Fruit fly (Drosophila melanogaster): ENCODE data around the gene sloth2.
A peak's percentile ranks its signal among the peaks of the same experiment; 100 is the strongest.

sloth2 gene

dm6 chrX:6998492-6998852 is 12.7 kb upstream of the sloth2 start, which contains the start of gene Inx2 (continued):
- TF ChIP-seq CG6254 (GFP tag; optimal IDR thresholded peaks at IDR 0.05) (peak; percentile 23), Mrtf (GFP tag; IDR thresholded peaks at IDR 0.05) (no peak), tup (GFP tag; optimal IDR thresholded peaks at IDR 0.05) (no peak), CG11093 (GFP tag; IDR thresholded peaks at IDR 0.05) (no peak), slou (GFP tag; optimal IDR thresholded peaks at IDR 0.05) (no peak), Xbp1 (GFP tag; optimal IDR thresholded peaks at IDR 0.05) (no peak), CG15011 (GFP tag; optimal IDR thresholded peaks at IDR 0.05) (no peak), CG10321 (GFP tag; IDR thresholded peaks at IDR 0.05) (no peak), Awh (GFP tag; IDR thresholded peaks at IDR 0.05) (no peak), CG12104 (GFP tag; optimal IDR thresholded peaks at IDR 0.05) (no peak), CG12071 (GFP tag; optimal IDR thresholded peaks at IDR 0.05) (peak; percentile 31), ems (GFP tag; optimal IDR thresholded peaks at IDR 0.05) (no peak), CG6791 (GFP tag; IDR thresholded peaks at IDR 0.05; ENCODE audit: partially characterized antibody) (no peak; the same call in 2 of the 3 replicates), sens (GFP tag) (peak; percentile 58), CG3281 (GFP tag; optimal IDR thresholded peaks at IDR 0.05) (peak; percentile 38), CG18476 (GFP tag; optimal IDR thresholded peaks at IDR 0.05) (no peak), aop (GFP tag; IDR thresholded peaks at IDR 0.05) (no peak), pum (GFP tag; optimal IDR thresholded peaks at IDR 0.05) (no peak), NC2α (GFP tag; optimal IDR thresholded peaks at IDR 0.05) (peak; percentile 1), CG9817 (tag; optimal IDR thresholded peaks at IDR 0.05) (no peak), grau (tag; optimal IDR thresholded peaks at IDR 0.05) (peak; percentile 17), CG33213 (GFP tag; optimal IDR thresholded peaks at IDR 0.05) (no peak), ftz-f1 (GFP tag; optimal IDR thresholded peaks at IDR 0.05) (peak; percentile 61), CG31365 (tag; optimal IDR thresholded peaks at IDR 0.05) (peak; percentile 34), CG14710 (tag; optimal IDR thresholded peaks at IDR 0.05) (no peak), Hand (GFP tag; optimal IDR thresholded peaks at IDR 0.05) (no peak), bsh (GFP tag; optimal IDR thresholded peaks at IDR 0.05) (peak in 1 of 2 experiments; percentile 21), Dfd (GFP tag; optimal IDR thresholded peaks at IDR 0.05) (no peak), kni (GFP tag; optimal IDR thresholded peaks at IDR 0.05) (peak; percentile 65), CG30403 (GFP tag; optimal IDR thresholded peaks at IDR 0.05) (no peak), CG14965 (GFP tag; optimal IDR thresholded peaks at IDR 0.05; ENCODE audit: borderline replicate concordance) (no peak), chinmo (GFP tag; IDR thresholded peaks at IDR 0.05; ENCODE audit: partially characterized antibody) (peak; percentile 92), unpg (GFP tag; optimal IDR thresholded peaks at IDR 0.05) (no peak), Gsc (GFP tag; IDR thresholded peaks at IDR 0.05) (no peak), Rfx (GFP tag; IDR thresholded peaks at IDR 0.05) (peak; percentile 43; the same call in 1 of the 2 replicates), prd (optimal IDR thresholded peaks at IDR 0.05) (no peak), prd (GFP tag; IDR thresholded peaks at IDR 0.05) (0 out of 3 replicates have a peak, but pooled peaks have one; percentile 22), CG11456 (GFP tag; IDR thresholded peaks at IDR 0.05) (no peak), her (GFP tag; optimal IDR thresholded peaks at IDR 0.05) (peak; percentile 52), CG1603 (tag; optimal IDR thresholded peaks at IDR 0.05) (no peak), Nf-YB (GFP tag; optimal IDR thresholded peaks at IDR 0.05) (peak; percentile 11), wdn (GFP tag; IDR thresholded peaks at IDR 0.05) (no peak), hbn (GFP tag; IDR thresholded peaks at IDR 0.05; ENCODE audit: partially characterized antibody) (0 out of 2 replicates have a peak, but pooled peaks have one; percentile 16), ash1 (GFP tag; optimal IDR thresholded peaks at IDR 0.05) (peak; percentile 22), CG2875 (GFP tag; optimal IDR thresholded peaks at IDR 0.05) (no peak), gem (tag; optimal IDR thresholded peaks at IDR 0.05) (no peak), tap (tag; optimal IDR thresholded peaks at IDR 0.05) (peak; percentile 41), odd (GFP tag; optimal IDR thresholded peaks at IDR 0.05) (no peak), CG12769 (tag; optimal IDR thresholded peaks at IDR 0.05) (peak; percentile 83), CG4617 (GFP tag; optimal IDR thresholded peaks at IDR 0.05; ENCODE audit: borderline replicate concordance) (no peak), CG8944 (GFP tag; optimal IDR thresholded peaks at IDR 0.05) (no peak)
